Fruit fly (Drosophila melanogaster): ENCODE measurements around the gene CG7367.

CG7367 gene

DNA sequence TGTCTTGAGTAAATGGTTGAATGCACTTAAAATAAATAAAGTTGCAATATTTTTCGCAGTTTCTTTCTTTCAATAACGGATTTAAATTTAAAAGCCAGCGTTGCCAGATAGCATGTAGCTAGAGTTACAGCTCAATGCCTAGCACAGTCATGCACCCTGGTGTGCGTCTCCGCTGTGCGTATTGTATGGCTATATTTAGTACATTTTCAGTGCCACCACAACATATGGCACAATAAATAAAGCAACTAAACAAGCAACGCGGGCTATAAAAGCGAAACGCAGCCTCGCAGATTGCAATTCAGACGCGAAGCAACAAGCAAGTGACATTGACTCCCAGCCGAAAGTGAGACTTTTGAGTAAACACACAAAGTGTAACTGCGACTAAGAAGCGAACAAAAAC lies 40.9 kb downstream of the CG7367 start, which contains the start of gene Sirup:
Gene Sirup, plus strand, starts transcription at position 215 of the 400 bp plus-strand sequence.
- TF ChIP-seq h (optimal IDR thresholded peaks at IDR 0.05) (no peak), Sin3A (optimal IDR thresholded peaks at IDR 0.05) (no peak), Myc (optimal IDR thresholded peaks at IDR 0.05) (no peak), psq (optimal IDR thresholded peaks at IDR 0.05) (no peak), ttk (optimal IDR thresholded peaks at IDR 0.05) (no peak), insv (optimal IDR thresholded peaks at IDR 0.05) (no peak)

DNA sequence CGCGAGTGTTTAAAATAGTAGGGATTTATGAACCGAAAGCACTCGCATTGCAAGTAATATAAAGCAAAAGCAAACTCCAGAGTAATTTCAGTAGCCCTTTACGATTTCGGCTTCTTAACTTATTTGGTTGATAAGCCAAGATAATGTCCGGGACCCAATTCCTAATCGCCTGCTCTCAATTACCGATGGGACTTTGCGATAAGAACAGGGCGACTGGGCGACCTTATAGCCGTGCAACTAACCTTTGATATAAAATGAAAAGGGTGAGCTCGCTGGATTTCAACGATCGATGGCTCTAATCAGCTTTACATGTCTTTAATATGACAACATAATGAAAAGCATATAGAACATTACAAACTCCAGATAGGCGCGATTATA lies 41.5 kb downstream of the CG7367 start, which contains the start of gene CG7227:
Gene CG7227, minus strand, starts transcription at position 72 of the 378 bp plus-strand sequence.
- TF ChIP-seq h (optimal IDR thresholded peaks at IDR 0.05) (no peak), psq (optimal IDR thresholded peaks at IDR 0.05) (no peak), ttk (optimal IDR thresholded peaks at IDR 0.05) (no peak), Myc (optimal IDR thresholded peaks at IDR 0.05) (no peak), Sin3A (optimal IDR thresholded peaks at IDR 0.05) (no peak), insv (optimal IDR thresholded peaks at IDR 0.05) (no peak)

DNA sequence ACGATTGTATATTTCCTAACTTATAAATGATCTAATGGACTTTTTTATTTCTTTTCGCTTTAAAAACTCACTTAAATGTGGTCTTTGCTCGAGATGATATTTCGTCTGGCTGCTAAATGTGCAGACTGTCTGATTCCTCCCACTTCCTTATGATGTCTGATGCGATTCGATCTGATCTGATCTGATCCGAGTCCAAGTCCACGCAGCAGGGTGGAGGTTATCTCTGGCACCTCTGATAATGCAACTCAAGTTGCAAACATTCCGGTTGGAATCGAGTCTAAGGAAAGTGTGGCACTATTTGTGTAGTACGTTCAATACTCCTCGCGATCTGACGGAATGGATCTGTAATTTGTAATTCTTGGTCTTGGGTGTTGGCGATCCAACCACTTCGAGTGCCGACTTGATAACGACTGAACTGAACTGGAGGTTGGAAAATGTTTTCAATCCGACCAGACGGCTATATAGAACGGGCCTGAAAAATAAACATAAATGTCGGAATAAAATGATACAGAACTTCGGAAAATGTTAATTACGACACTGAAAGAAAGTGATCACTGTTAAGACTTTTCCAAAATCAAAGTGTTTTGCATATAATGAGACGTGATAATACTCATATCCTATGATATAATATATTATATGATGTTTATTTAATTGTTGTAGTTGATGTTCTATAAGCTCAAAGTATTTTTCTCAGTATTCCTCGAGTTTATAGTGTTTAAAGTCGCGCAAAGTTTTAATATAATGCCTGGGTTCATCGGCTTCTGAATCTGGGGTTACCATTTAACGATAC lies 42.1 kb downstream of the CG7367 start:
- no peak for TF ChIP-seq h (optimal IDR thresholded peaks at IDR 0.05)
- no peak for TF ChIP-seq Sin3A (optimal IDR thresholded peaks at IDR 0.05)
- no peak for TF ChIP-seq psq (optimal IDR thresholded peaks at IDR 0.05)

DNA sequence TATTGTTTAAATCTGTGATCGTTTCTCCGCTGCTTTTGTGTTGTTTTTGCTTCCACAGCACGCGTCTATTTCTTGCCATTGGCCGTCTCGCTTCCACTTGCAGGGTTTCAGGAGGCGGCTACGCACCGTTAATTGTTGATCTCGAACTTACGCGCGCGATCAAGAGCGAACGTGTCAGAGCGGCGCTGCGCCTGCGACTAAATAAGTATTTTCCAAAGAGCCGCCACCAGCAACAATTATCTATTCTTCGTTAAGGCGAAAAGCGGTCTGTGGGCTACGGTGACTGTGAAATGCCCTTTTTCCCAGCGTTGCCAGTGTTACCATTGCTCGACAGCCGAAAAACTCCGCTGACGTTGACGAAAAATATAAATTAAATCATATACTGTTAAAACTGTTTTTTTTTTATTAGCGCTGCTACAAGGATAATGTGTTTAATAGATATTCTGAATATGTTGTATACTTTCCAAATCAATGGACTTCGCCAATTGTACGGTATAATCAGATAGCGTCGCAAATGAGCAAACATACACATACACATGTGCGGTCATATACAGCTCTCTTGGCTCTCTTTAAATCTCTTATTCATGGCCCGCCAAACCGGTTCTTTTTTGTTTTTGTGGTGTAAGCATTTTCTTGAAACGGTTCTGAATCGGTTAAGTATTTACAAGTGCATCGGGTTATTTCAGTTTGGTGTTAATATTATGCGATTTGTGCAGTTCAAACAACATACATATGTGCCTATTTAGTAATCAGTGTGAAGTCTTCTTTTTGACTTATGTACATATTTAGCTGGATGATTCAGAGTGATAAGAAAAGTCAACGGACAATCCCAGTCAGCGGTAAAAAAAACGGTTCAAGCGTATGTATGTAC lies 45.4 kb downstream of the CG7367 start, which contains the start of gene pes:
Gene pes, minus strand, starts transcription at position 201 of the 871 bp plus-strand sequence.
- no peak for TF ChIP-seq ttk (optimal IDR thresholded peaks at IDR 0.05)
- no peak for TF ChIP-seq insv (optimal IDR thresholded peaks at IDR 0.05)
- no peak for TF ChIP-seq psq (optimal IDR thresholded peaks at IDR 0.05)
- no peak for TF ChIP-seq Sin3A (optimal IDR thresholded peaks at IDR 0.05)
- no peak for TF ChIP-seq h (optimal IDR thresholded peaks at IDR 0.05)
- TF ChIP-seq Myc (optimal IDR thresholded peaks at IDR 0.05) = no peak

DNA sequence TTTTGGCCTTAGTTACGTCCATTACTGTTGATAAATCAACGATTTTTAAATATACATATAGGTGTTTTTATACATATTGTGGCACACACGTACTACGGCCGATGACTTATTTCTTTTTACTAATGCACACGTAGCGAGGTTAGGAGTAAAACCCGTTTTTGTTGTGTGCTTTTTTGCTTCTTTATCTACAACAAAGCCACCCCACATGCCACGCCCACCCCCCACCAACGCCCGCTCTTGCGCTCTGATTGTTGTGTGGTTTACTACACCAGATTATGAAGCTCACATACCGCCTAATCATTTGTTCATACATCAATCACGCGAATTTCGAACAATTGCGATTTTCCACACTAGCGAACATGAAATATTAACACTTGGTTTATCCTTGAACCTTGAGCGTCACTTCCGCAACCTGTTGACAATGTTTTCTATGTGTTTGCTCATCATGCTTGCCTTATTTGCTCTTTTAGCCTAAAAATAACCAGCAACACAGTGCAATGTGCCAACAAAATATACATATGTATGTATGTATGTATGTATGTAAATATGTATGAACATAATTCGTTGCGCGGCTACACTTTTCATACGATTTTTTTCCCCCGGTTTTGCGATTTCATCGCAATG lies 46.4 kb downstream of the CG7367 start:
- no peak for TF ChIP-seq Sin3A (optimal IDR thresholded peaks at IDR 0.05)
- no peak for TF ChIP-seq Myc (optimal IDR thresholded peaks at IDR 0.05)
- TF ChIP-seq ttk (optimal IDR thresholded peaks at IDR 0.05) = no peak
- no peak for TF ChIP-seq psq (optimal IDR thresholded peaks at IDR 0.05)
- TF ChIP-seq insv (optimal IDR thresholded peaks at IDR 0.05) = no peak
- TF ChIP-seq h (optimal IDR thresholded peaks at IDR 0.05) = no peak

DNA sequence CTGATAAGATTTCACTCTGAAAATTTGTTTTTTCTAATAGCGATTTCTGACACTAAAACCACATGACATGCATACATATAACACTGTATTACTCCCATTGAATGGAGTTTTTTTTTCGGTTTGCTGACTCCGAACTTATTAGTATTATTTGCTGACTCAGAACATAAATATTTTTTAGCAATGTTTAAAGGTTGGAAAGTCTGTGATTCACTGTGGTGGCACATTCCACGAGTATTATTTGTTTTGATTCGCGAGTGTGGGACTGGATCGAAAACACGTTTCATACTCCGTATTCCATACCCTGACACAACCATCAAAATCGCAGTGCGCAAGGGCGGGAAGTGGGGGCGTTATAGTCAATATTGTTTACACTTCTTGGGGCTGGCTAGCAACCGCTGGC lies 46.9 kb downstream of the CG7367 start:
- TF ChIP-seq Sin3A (optimal IDR thresholded peaks at IDR 0.05) (no peak), Myc (optimal IDR thresholded peaks at IDR 0.05) (no peak), h (optimal IDR thresholded peaks at IDR 0.05) (no peak), ttk (optimal IDR thresholded peaks at IDR 0.05) (no peak), psq (optimal IDR thresholded peaks at IDR 0.05) (no peak), insv (optimal IDR thresholded peaks at IDR 0.05) (no peak)

DNA sequence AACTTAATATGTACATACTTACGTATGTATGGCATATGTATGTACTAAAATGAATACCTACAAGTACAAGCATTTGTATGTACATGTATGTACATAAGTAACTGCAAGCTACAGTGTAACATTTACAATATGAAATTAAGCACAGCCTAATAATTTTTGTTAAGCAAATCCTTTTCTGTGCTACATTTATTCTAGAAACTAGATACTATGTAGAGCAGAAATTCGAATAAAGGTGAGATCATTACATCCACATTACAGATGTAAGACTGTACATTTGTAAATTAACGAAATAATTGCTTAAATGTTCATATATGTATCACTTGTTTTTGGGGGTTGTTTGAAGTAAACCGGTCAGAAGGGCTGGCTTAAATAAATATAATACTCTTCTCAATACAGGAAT lies 47.6 kb downstream of the CG7367 start:
- TF ChIP-seq insv (optimal IDR thresholded peaks at IDR 0.05) = no peak
- TF ChIP-seq Myc (optimal IDR thresholded peaks at IDR 0.05) = no peak
- no peak for TF ChIP-seq Sin3A (optimal IDR thresholded peaks at IDR 0.05)
- TF ChIP-seq ttk (optimal IDR thresholded peaks at IDR 0.05) = no peak
- no peak for TF ChIP-seq h (optimal IDR thresholded peaks at IDR 0.05)
- TF ChIP-seq psq (optimal IDR thresholded peaks at IDR 0.05) = no peak

DNA sequence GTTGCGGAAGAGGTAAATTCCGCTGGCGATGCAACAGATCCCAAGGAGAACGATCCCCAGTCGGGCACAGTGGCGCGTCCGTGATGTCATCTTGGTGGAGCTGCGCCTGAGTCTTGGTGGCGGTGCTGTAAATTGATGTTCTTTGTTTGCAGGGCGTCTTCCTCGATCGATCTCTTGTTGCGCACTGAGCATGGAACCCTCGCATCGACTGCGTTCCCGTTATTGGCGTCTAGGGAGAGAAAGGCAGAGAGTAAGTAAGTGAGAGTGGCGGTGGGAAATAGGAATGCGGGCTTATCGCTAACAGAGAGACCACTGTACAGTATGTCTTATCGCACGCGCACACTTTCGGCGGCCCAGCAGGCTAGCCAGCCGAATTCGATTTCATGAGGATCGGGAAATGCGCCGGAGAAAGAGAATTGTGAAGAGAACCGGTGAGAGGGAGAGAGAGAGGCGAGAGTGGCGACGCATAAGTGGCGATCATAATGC lies 48.2 kb downstream of the CG7367 start:
- TF ChIP-seq Sin3A (optimal IDR thresholded peaks at IDR 0.05) (no peak), Myc (optimal IDR thresholded peaks at IDR 0.05) (no peak), h (optimal IDR thresholded peaks at IDR 0.05) (no peak), ttk (optimal IDR thresholded peaks at IDR 0.05) (no peak), insv (optimal IDR thresholded peaks at IDR 0.05) (no peak), psq (optimal IDR thresholded peaks at IDR 0.05) (no peak)

DNA sequence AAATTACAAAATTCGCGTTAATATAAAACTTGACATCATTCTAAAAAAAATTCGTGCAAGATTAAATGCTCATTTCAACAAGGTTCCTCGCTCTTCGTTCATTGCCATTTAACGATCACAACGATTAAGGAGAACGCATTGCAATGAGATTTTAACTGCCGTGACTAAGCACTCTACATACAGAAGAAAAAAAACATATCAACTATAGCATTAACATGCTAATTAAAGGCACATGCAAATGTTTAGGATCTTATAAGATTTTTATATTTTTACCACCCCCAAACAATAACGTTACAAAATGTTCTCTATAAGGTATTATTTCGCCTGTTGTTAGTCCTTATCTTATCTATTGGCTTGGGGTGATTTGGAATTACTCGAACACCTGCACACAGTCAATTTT lies 48.9 kb downstream of the CG7367 start:
- TF ChIP-seq psq (optimal IDR thresholded peaks at IDR 0.05) = no peak
- TF ChIP-seq h (optimal IDR thresholded peaks at IDR 0.05) = no peak
- TF ChIP-seq Sin3A (optimal IDR thresholded peaks at IDR 0.05) = no peak
- TF ChIP-seq insv (optimal IDR thresholded peaks at IDR 0.05) = no peak
- no peak for TF ChIP-seq Myc (optimal IDR thresholded peaks at IDR 0.05)
- TF ChIP-seq ttk (optimal IDR thresholded peaks at IDR 0.05) = no peak

DNA sequence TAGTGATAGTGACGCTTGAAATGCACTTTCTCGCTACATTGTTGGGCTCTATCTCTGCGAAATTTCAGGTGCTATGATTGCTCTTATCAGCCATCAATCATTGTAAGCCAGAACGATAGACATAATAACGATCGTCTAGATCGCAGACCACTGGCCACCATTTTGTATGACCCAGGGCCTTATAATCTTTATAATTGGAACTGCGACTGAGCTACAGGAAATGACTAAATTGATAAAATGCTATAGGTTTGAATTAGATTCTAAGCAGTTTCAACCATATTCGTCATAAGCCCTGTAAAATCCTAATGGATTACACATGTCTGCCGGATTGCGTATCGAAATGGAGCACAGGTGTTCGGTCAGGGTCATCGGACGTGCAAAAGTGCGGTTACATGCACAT lies 49.7 kb downstream of the CG7367 start:
- TF ChIP-seq insv (optimal IDR thresholded peaks at IDR 0.05) = no peak
- TF ChIP-seq psq (optimal IDR thresholded peaks at IDR 0.05) = no peak
- no peak for TF ChIP-seq Myc (optimal IDR thresholded peaks at IDR 0.05)
- TF ChIP-seq ttk (optimal IDR thresholded peaks at IDR 0.05) = no peak
- TF ChIP-seq h (optimal IDR thresholded peaks at IDR 0.05) = no peak
- TF ChIP-seq Sin3A (optimal IDR thresholded peaks at IDR 0.05) = no peak

DNA sequence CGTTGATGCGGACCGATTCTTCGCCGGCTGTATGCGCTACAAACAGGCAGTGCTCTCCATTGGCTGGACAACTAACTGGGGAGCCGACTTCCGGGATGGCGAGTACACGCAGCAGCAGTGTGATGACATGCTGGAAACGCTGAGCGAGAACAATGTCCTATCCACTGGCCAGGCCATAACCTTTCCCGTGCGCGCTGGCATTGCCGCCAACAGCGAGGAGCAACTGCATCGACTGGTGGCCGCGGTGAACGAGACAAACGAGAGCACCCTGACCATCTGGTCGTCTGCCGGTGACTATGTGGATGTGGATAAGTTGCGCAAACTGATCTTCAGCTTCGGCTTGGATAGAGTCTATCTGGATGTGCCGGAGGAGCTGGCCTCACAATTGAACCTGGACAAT lies 53.4 kb downstream of the CG7367 start:
- TF ChIP-seq insv (optimal IDR thresholded peaks at IDR 0.05) (no peak), Myc (optimal IDR thresholded peaks at IDR 0.05) (no peak), Sin3A (optimal IDR thresholded peaks at IDR 0.05) (no peak), h (optimal IDR thresholded peaks at IDR 0.05) (no peak), psq (optimal IDR thresholded peaks at IDR 0.05) (no peak), ttk (optimal IDR thresholded peaks at IDR 0.05) (no peak)
